Fruit fly (Drosophila melanogaster): ENCODE results near the gene atk.

DNA sequence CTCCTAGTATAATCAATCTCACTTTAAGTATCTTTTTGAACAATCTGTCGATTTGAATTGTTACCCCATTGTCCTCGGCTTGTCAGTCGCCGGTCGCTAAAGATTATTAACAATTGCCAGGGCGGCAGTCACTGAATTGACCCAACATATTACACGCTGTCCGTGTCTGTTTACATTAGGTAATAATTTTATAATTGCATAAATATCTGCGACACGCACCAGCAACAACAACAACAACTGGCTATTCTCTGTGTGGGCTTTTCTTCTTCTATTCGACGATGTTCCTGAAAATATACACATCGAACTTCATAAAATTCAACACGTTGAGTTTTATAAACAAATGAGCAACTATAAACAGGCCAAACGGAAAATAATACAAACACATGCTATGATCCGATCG, 15.9 kb downstream of the atk start:
- TF ChIP-seq psq (optimal IDR thresholded peaks at IDR 0.05) (no peak), usp (GFP tag; optimal IDR thresholded peaks at IDR 0.05) (no peak), CG8478 (optimal IDR thresholded peaks at IDR 0.05) (no peak)
